Fruit fly (Drosophila melanogaster) whole organism, embryonic: ENCODE results near the gene CG6933.

Experiments
- Awh ChIP-seq: fragments of 200-800 bp; sonication (Bioruptor generic); IDR thresholded peaks from 2 replicates; pipeline ENCODE4, ENCODE4 v1.3.6; 2022; ENCODE audit warnings: missing biosample characterization, missing genetic modification characterization
- B-H1 ChIP-seq: fragments of 200-800 bp; sonication (Bioruptor generic); IDR thresholded peaks from 3 replicates; pipeline ENCODE4 v1.3.6; 2022; ENCODE audit warnings: missing biosample characterization, missing genetic modification characterization
- Bdp1 ChIP-seq: fragments of 200-800 bp; sonication (Bioruptor generic); optimal IDR thresholded peaks from 3 replicates; lab custom pipeline; 2016; ENCODE audit warnings: missing biosample characterization, missing genetic modification characterization
- Bgb ChIP-seq: fragments of 200-800 bp; sonication (Bioruptor generic); IDR thresholded peaks from 2 replicates; pipeline ENCODE4 v1.3.6; 2022; ENCODE audit warnings: missing biosample characterization, missing genetic modification characterization; ENCODE audit not compliant: partially characterized antibody
- CG10543 ChIP-seq: fragments of 200-800 bp; sonication (Bioruptor generic); optimal IDR thresholded peaks from 3 replicates; lab custom pipeline; 2017; ENCODE audit warnings: missing biosample characterization, mild to moderate bottlenecking, missing genetic modification characterization, moderate library complexity
- CG11247 ChIP-seq: fragments of 200-800 bp; sonication (Bioruptor generic); IDR thresholded peaks from 2 replicates; pipeline ENCODE4 v1.3.6; 2022; ENCODE audit warnings: missing biosample characterization, missing genetic modification characterization
- CG12071 ChIP-seq: fragments of 200-800 bp; sonication (Bioruptor generic); optimal IDR thresholded peaks from 3 replicates; lab custom pipeline; 2018; ENCODE audit warnings: missing biosample characterization, mild to moderate bottlenecking, missing genetic modification characterization
- CG13287 ChIP-seq: fragments of 200-800 bp; sonication (Bioruptor generic); IDR thresholded peaks from 2 replicates; pipeline ENCODE4 v1.3.6; 2022; ENCODE audit warnings: missing biosample characterization, missing genetic modification characterization; ENCODE audit not compliant: partially characterized antibody
- CG13424 ChIP-seq: fragments of 200-800 bp; sonication (Bioruptor generic); optimal IDR thresholded peaks from 2 replicates; lab custom pipeline; 2019; ENCODE audit warnings: missing biosample characterization, mild to moderate bottlenecking, missing genetic modification characterization, moderate library complexity
- CG13624 ChIP-seq: fragments of 200-800 bp; sonication (Bioruptor generic); optimal IDR thresholded peaks from 2 replicates; lab custom pipeline; 2016; ENCODE audit warnings: missing biosample characterization, missing genetic modification characterization
- CG15514 ChIP-seq: fragments of 200-800 bp; sonication (Bioruptor generic); optimal IDR thresholded peaks from 3 replicates; lab custom pipeline; 2017; ENCODE audit warnings: missing biosample characterization, missing genetic modification characterization, mild to moderate bottlenecking, moderate library complexity, missing genetic modification reagents
- CG17359 ChIP-seq: fragments of 200-800 bp; sonication (Bioruptor generic); optimal IDR thresholded peaks from 3 replicates; lab custom pipeline; 2018; ENCODE audit warnings: missing biosample characterization, mild to moderate bottlenecking, missing genetic modification characterization, moderate library complexity
- CG17612 ChIP-seq: fragments of 200-800 bp; sonication (Bioruptor generic); IDR thresholded peaks from 2 replicates; pipeline ENCODE4 v1.3.6; 2022; ENCODE audit warnings: missing biosample characterization, missing genetic modification characterization
- CG17829 ChIP-seq: fragments of 200-800 bp; optimal IDR thresholded peaks from 2 replicates; lab custom pipeline; 2019; ENCODE audit warnings: missing biosample characterization, mild to moderate bottlenecking, missing genetic modification characterization, moderate library complexity
- CG18476 ChIP-seq: fragments of 200-800 bp; sonication (Bioruptor generic); optimal IDR thresholded peaks from 2 replicates; lab custom pipeline; 2016; ENCODE audit warnings: missing biosample characterization, mild to moderate bottlenecking, missing genetic modification characterization
- CG2712 ChIP-seq: fragments of 200-800 bp; optimal IDR thresholded peaks from 3 replicates; lab custom pipeline; 2019; ENCODE audit warnings: missing biosample characterization, mild to moderate bottlenecking, missing genetic modification characterization, moderate library complexity
- CG32532 ChIP-seq: fragments of 200-800 bp; sonication (Bioruptor generic); IDR thresholded peaks from 2 replicates; pipeline ENCODE4 v1.3.6; 2022; ENCODE audit warnings: missing biosample characterization, missing genetic modification characterization
- CG4820 ChIP-seq: fragments of 200-800 bp; sonication (Bioruptor generic); optimal IDR thresholded peaks from 3 replicates; lab custom pipeline; 2016; ENCODE audit warnings: missing biosample characterization, missing genetic modification characterization
- CG4854 ChIP-seq: fragments of 200-800 bp; sonication (Bioruptor generic); optimal IDR thresholded peaks from 2 replicates; lab custom pipeline; 2016; ENCODE audit warnings: missing biosample characterization, missing genetic modification characterization, inconsistent platforms
- CG6813 ChIP-seq: fragments of 200-800 bp; sonication (Bioruptor generic); optimal IDR thresholded peaks from 2 replicates; lab custom pipeline; 2017; ENCODE audit warnings: missing biosample characterization, missing genetic modification characterization, mild to moderate bottlenecking, moderate library complexity, missing genetic modification reagents
- CG7271 ChIP-seq: fragments of 200-800 bp; sonication (Bioruptor generic); optimal IDR thresholded peaks from 2 replicates; lab custom pipeline; 2018; ENCODE audit warnings: missing biosample characterization, mild to moderate bottlenecking, missing genetic modification characterization, moderate library complexity
- CG7357 ChIP-seq: fragments of 200-800 bp; sonication (Bioruptor generic); IDR thresholded peaks from 3 replicates; pipeline ENCODE4 v1.3.6; 2022; ENCODE audit warnings: missing biosample characterization, missing genetic modification characterization
- CG7839 ChIP-seq: fragments of 200-800 bp; sonication (Bioruptor generic); optimal IDR thresholded peaks from 3 replicates; lab custom pipeline; 2018; ENCODE audit warnings: missing biosample characterization, mild to moderate bottlenecking, missing genetic modification characterization, moderate library complexity
- CG8290 ChIP-seq, 3 experiments: fragments of 200-800 bp; sonication (Bioruptor generic); optimal IDR thresholded peaks; 2 replicates each; lab custom pipeline; 2016 to 2019; ENCODE audit warnings: missing biosample characterization in 3 of 3, missing genetic modification characterization in 3 of 3, mild to moderate bottlenecking in 2 of 3, moderate library complexity in 1 of 3
- CG8924 ChIP-seq: fragments of 200-800 bp; optimal IDR thresholded peaks from 3 replicates; lab custom pipeline; 2019; ENCODE audit warnings: missing biosample characterization, mild to moderate bottlenecking, missing genetic modification characterization, moderate library complexity
- CG9876 ChIP-seq: fragments of 200-800 bp; sonication (Bioruptor generic); optimal IDR thresholded peaks from 2 replicates; lab custom pipeline; 2016; ENCODE audit warnings: missing biosample characterization, missing genetic modification characterization
- CoRest ChIP-seq: fragments of 200-800 bp; sonication (Bioruptor generic); optimal IDR thresholded peaks from 3 replicates; lab custom pipeline; 2018; ENCODE audit warnings: missing biosample characterization, mild to moderate bottlenecking, missing genetic modification characterization, moderate library complexity
- Dfd ChIP-seq, 2 experiments: fragments of >200 bp; optimal IDR thresholded peaks; 2 replicates each; lab custom pipeline; 2017; ENCODE audit warnings: missing biosample characterization in 2 of 2, missing genetic modification characterization in 2 of 2
- HmgZ ChIP-seq: fragments of 200-800 bp; sonication (Bioruptor generic); optimal IDR thresholded peaks from 2 replicates; lab custom pipeline; 2018; ENCODE audit warnings: missing biosample characterization, mild to moderate bottlenecking, missing genetic modification characterization
- NC2α ChIP-seq: fragments of 200-800 bp; sonication (Bioruptor generic); optimal IDR thresholded peaks from 2 replicates; lab custom pipeline; 2016; ENCODE audit warnings: missing biosample characterization, missing genetic modification characterization
- Rfx ChIP-seq: fragments of 200-800 bp; sonication (Bioruptor generic); IDR thresholded peaks from 2 replicates; pipeline ENCODE4 v1.3.6; 2022; ENCODE audit warnings: missing biosample characterization, missing genetic modification characterization
- Six4 ChIP-seq: fragments of 200-800 bp; sonication (Bioruptor generic); optimal IDR thresholded peaks from 2 replicates; lab custom pipeline; 2016; ENCODE audit warnings: missing biosample characterization, missing genetic modification characterization
- Ssrp ChIP-seq: fragments of 200-800 bp; sonication (Bioruptor generic); optimal IDR thresholded peaks from 2 replicates; lab custom pipeline; 2018; ENCODE audit warnings: missing biosample characterization, mild to moderate bottlenecking, missing genetic modification characterization, moderate library complexity
- TFAM ChIP-seq: fragments of 200-800 bp; sonication (Bioruptor generic); optimal IDR thresholded peaks from 2 replicates; lab custom pipeline; 2017; ENCODE audit warnings: missing biosample characterization, missing genetic modification characterization, inconsistent platforms
- al ChIP-seq: fragments of 200-800 bp; sonication (Bioruptor generic); IDR thresholded peaks from 2 replicates; pipeline ENCODE4 v1.3.6; 2022; ENCODE audit warnings: missing biosample characterization, missing genetic modification characterization
- ato ChIP-seq: fragments of 200-800 bp; sonication (Bioruptor generic); IDR thresholded peaks from 2 replicates; pipeline ENCODE4 v1.3.6; 2022; ENCODE audit warnings: missing biosample characterization, missing genetic modification characterization; ENCODE audit not compliant: partially characterized antibody
- caup ChIP-seq: fragments of 200-800 bp; sonication (Bioruptor generic); optimal IDR thresholded peaks from 3 replicates; lab custom pipeline; 2017; ENCODE audit warnings: missing biosample characterization, mild to moderate bottlenecking, missing genetic modification characterization, moderate library complexity; ENCODE audit not compliant: severe bottlenecking
- crc ChIP-seq: fragments of 200-800 bp; sonication (Bioruptor generic); optimal IDR thresholded peaks from 2 replicates; lab custom pipeline; 2016; ENCODE audit warnings: missing biosample characterization, missing genetic modification characterization
- cwo ChIP-seq: fragments of 200-800 bp; sonication (Bioruptor generic); optimal IDR thresholded peaks from 3 replicates; lab custom pipeline; 2017; ENCODE audit warnings: missing biosample characterization, missing genetic modification characterization, mild to moderate bottlenecking, moderate library complexity, missing genetic modification reagents
- dati ChIP-seq: fragments of 200-800 bp; sonication (Bioruptor generic); IDR thresholded peaks from 2 replicates; pipeline ENCODE4 v1.3.6; 2022; ENCODE audit warnings: missing biosample characterization, missing genetic modification characterization
- exex ChIP-seq: fragments of 200-800 bp; sonication (Bioruptor generic); optimal IDR thresholded peaks from 4 replicates; lab custom pipeline; 2018; ENCODE audit warnings: missing biosample characterization, mild to moderate bottlenecking, missing genetic modification characterization, moderate library complexity
- gcm2 ChIP-seq: fragments of 200-800 bp; sonication (Bioruptor generic); optimal IDR thresholded peaks from 2 replicates; lab custom pipeline; 2016; ENCODE audit warnings: missing biosample characterization, missing genetic modification characterization
- gsb ChIP-seq: fragments of 200-800 bp; sonication (Bioruptor generic); IDR thresholded peaks from 2 replicates; pipeline ENCODE4 v1.3.6; 2022; ENCODE audit warnings: missing biosample characterization, missing genetic modification characterization
- ind ChIP-seq: fragments of 200-800 bp; sonication (Bioruptor generic); optimal IDR thresholded peaks from 3 replicates; lab custom pipeline; 2016; ENCODE audit warnings: missing biosample characterization, missing genetic modification characterization
- phol ChIP-seq: fragments of 200-800 bp; sonication (Bioruptor generic); optimal IDR thresholded peaks from 3 replicates; lab custom pipeline; 2018; ENCODE audit warnings: missing biosample characterization, mild to moderate bottlenecking, missing genetic modification characterization, moderate library complexity
- so ChIP-seq: fragments of 200-800 bp; sonication (Bioruptor generic); IDR thresholded peaks from 3 replicates; pipeline ENCODE4 v1.3.6; 2022; ENCODE audit warnings: missing biosample characterization, missing genetic modification characterization
- ttk ChIP-seq: fragments of 200-800 bp; sonication (Bioruptor generic); IDR thresholded peaks from 2 replicates; pipeline ENCODE4 v2.1.2; 2022; ENCODE audit warnings: missing biosample characterization, missing genetic modification characterization
- zf30C ChIP-seq: fragments of 200-800 bp; sonication (Bioruptor generic); optimal IDR thresholded peaks from 3 replicates; lab custom pipeline; 2018; ENCODE audit warnings: missing biosample characterization, mild to moderate bottlenecking, missing genetic modification characterization

Gene CG6933

dm6 chr3L:20195875-20196274, 24.3 kb downstream of the CG6933 start (continued):
- TF ChIP-seq CG13624 (GFP tag; lab: Kevin White, UChicago) (peak; percentile 9), CG7839 (tag; lab: Kevin White, UChicago) (peak; percentile 74), caup (GFP tag; lab: Kevin White, UChicago) (no peak)

- TF ChIP-seq dati (GFP tag; lab: Robert Waterston, UW) = no peak
- TF ChIP-seq CG7357 (GFP tag; lab: Robert Waterston, UW) = no peak
- TF ChIP-seq CG15514 (GFP tag; lab: Kevin White, UChicago) = peak; percentile 31
- TF ChIP-seq Dfd (GFP tag; optimal IDR thresholded peaks at IDR 0.05; lab: Kevin White, UChicago) = no peak
- peak; percentile 49; the same call in 1 of the 2 replicates for TF ChIP-seq al
- TF ChIP-seq CG17359 (tag; lab: Kevin White, UChicago) = peak; percentile 39
- no peak for TF ChIP-seq CG8290 (GFP tag; optimal IDR thresholded peaks at IDR 0.05; lab: Kevin White, UChicago)
- TF ChIP-seq CG8290 (tag; optimal IDR thresholded peaks at IDR 0.05; lab: Kevin White, UChicago) = peak in 1 of 2 experiments; percentile 83
- no peak for TF ChIP-seq ato (GFP tag; lab: Robert Waterston, UW)
- TF ChIP-seq so (GFP tag; lab: Robert Waterston, UW) = peak; percentile 70; the same call in 1 of the 3 replicates
- TF ChIP-seq crc (GFP tag; lab: Kevin White, UChicago) = no peak
- peak; percentile 9 for TF ChIP-seq Ssrp (tag; lab: Kevin White, UChicago)
- TF ChIP-seq TFAM (GFP tag; lab: Kevin White, UChicago) = no peak
- no peak for TF ChIP-seq CG11247 (GFP tag; lab: Robert Waterston, UW)
- peak; percentile 35 for TF ChIP-seq phol (tag; lab: Kevin White, UChicago)
- no peak for TF ChIP-seq Awh (GFP tag; lab: Robert Waterston, UW)
- TF ChIP-seq cwo = peak; percentile 37
- TF ChIP-seq CG18476 (GFP tag; lab: Kevin White, UChicago) = peak; percentile 17
- TF ChIP-seq CG6813 (GFP tag; lab: Kevin White, UChicago) = peak; percentile 32
- no peak for TF ChIP-seq gcm2
- no peak for TF ChIP-seq Bdp1 (GFP tag; lab: Kevin White, UChicago)
- TF ChIP-seq CG13424 (tag; lab: Kevin White, UChicago) = peak; percentile 25
- TF ChIP-seq Six4 (GFP tag; lab: Kevin White, UChicago) = no peak
- TF ChIP-seq B-H1 (GFP tag; lab: Robert Waterston, UW) = no peak; the same call in 2 of the 3 replicates
- TF ChIP-seq CG7271 (tag; lab: Kevin White, UChicago) = no peak
- no peak for TF ChIP-seq NC2α (GFP tag; lab: Kevin White, UChicago)
- peak; percentile 8 for TF ChIP-seq HmgZ
- peak; percentile 59 for TF ChIP-seq CG32532 (GFP tag; lab: Robert Waterston, UW)
- peak; percentile 14 for TF ChIP-seq CG12071 (GFP tag; lab: Kevin White, UChicago)
- TF ChIP-seq CG17829 = peak; percentile 3
- TF ChIP-seq CG17612 = no peak
- peak; percentile 28 for TF ChIP-seq CG8924 (tag; lab: Kevin White, UChicago)
- TF ChIP-seq CoRest = peak; percentile 64
- peak; percentile 47 for TF ChIP-seq ind (GFP tag; lab: Kevin White, UChicago)
- 0 out of 2 replicates have a peak, but pooled peaks have one; percentile 35 for TF ChIP-seq gsb (GFP tag; lab: Robert Waterston, UW)
- TF ChIP-seq CG2712 (tag; lab: Kevin White, UChicago) = peak; percentile 31
- TF ChIP-seq CG4854 (GFP tag; lab: Kevin White, UChicago) = no peak
- TF ChIP-seq CG4820 (GFP tag; lab: Kevin White, UChicago) = peak; percentile 8
- peak; percentile 65 for TF ChIP-seq Rfx (GFP tag; lab: Robert Waterston, UW)
- TF ChIP-seq CG13287 (GFP tag; lab: Robert Waterston, UW) = no peak
- peak; percentile 47 for TF ChIP-seq ttk (GFP tag; lab: Robert Waterston, UW)
- TF ChIP-seq CG9876 (GFP tag; lab: Kevin White, UChicago) = no peak
- no peak for TF ChIP-seq CG10543 (GFP tag; lab: Kevin White, UChicago)
- no peak for TF ChIP-seq zf30C (GFP tag; lab: Kevin White, UChicago)
- TF ChIP-seq Bgb (GFP tag; lab: Robert Waterston, UW) = no peak
- TF ChIP-seq exex (tag; lab: Kevin White, UChicago) = no peak
Observed at dm6 chr3L:20194731-20195130, 25.5 kb downstream of the CG6933 start.
